Worm (Caenorhabditis elegans): Measurements from ENCODE around the gene srd-46.

srd-46 gene

DNA sequence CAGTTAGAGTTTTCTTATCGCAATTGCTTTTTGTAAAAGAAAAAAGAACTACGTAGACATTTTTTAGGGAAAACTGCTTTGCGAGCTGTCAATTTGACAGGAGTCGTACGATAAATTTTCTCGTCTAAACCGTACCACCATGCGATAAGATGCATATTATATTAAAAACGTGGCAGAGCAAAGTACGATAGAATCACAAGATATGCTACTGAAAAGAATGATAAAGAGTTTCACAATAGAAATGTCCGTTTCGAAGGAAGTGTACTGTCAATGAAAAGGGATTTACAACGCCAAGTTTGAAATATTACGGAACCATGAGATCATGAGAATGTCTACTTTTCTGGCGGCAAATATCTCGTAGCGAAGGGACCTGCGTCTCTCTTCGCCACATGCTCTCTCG lies 32.9 kb downstream of the srd-46 start, which contains the start of gene F19H6.5:
TSS of gene F19H6.5 (minus strand) at position 101 of the 400 bp plus-strand sequence.
- TF ChIP-seq tlp-1 (tag; optimal IDR thresholded peaks at IDR 0.05) (no peak), nhr-84 (tag; optimal IDR thresholded peaks at IDR 0.05) (no peak), zag-1 (tag; optimal IDR thresholded peaks at IDR 0.05) (no peak), fos-1 (tag; optimal IDR thresholded peaks at IDR 0.05) (no peak), zip-4 (GFP tag; optimal IDR thresholded peaks at IDR 0.05) (no peak), lsy-2 (tag; optimal IDR thresholded peaks at IDR 0.05) (no peak), unc-62 (GFP tag; optimal IDR thresholded peaks at IDR 0.05) (no peak), efl-3 (GFP tag; optimal IDR thresholded peaks at IDR 0.05) (no peak)

DNA sequence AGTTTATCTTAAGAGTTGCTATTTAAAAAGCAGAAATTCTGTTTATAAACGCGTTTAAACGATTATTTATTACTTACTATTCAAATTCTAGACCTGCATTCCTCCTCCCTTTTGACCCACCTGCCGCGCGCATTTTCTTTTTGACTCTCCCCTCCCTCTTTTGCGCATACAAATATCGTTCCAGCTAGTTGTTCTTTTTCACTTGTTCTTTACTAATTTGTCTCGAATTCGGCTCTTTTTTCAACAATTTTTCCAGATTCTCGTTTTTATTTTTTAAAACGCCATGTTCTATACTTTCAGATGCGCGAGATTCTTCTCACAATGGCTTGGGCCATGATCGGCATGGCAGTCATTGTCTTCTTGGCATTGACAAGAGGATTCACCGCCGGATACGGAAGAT lies 33.5 kb downstream of the srd-46 start, which contains the start of gene F19H6.4:
TSS of gene F19H6.4 (plus strand) at position 301 of the 400 bp plus-strand sequence.
- TF ChIP-seq hlh-4 (tag; optimal IDR thresholded peaks at IDR 0.05) (no peak), ces-1 (GFP tag; optimal IDR thresholded peaks at IDR 0.05) (no peak), sptf-1 (tag; optimal IDR thresholded peaks at IDR 0.05) (no peak), C16A3.4 (tag; optimal IDR thresholded peaks at IDR 0.05) (no peak), dpl-1 (GFP tag; optimal IDR thresholded peaks at IDR 0.05) (no peak), alr-1 (tag; optimal IDR thresholded peaks at IDR 0.05; ENCODE audit: borderline replicate concordance) (no peak), Y116A8C.19 (tag; optimal IDR thresholded peaks at IDR 0.05; ENCODE audit: borderline replicate concordance) (no peak), ceh-90 (tag; optimal IDR thresholded peaks at IDR 0.05) (no peak), nhr-11 (tag; optimal IDR thresholded peaks at IDR 0.05) (no peak), aha-1 (tag; optimal IDR thresholded peaks at IDR 0.05) (no peak), fkh-10 (GFP tag; optimal IDR thresholded peaks at IDR 0.05) (no peak), zip-4 (GFP tag; optimal IDR thresholded peaks at IDR 0.05) (no peak), mdl-1 (tag; optimal IDR thresholded peaks at IDR 0.05) (no peak), fkh-4 (tag; optimal IDR thresholded peaks at IDR 0.05; ENCODE audit: borderline replicate concordance) (no peak), lin-13 (GFP tag; optimal IDR thresholded peaks at IDR 0.05) (no peak), nhr-12 (tag; optimal IDR thresholded peaks at IDR 0.05) (no peak), grh-1 (GFP tag; IDR thresholded peaks at IDR 0.05) (no peak), lsy-2 (tag; optimal IDR thresholded peaks at IDR 0.05) (no peak)

DNA sequence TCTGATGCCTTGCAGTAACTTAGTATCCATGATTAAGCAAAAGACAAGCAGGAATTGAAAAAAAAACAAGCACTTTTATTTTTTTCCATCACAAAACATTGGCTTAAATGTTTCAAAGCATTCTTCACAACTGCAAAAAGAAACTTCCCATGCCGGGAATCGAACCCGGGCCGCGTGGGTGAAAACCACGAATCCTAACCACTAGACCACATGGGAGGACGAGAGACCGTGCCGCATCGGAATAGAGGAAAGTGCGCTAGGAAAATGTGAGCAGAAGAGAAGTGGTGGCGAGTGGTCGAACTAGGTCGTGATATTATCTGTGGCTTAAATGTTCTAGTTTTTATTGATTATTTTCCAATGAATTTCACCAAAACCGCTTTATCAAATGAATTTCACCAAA lies 35.6 kb downstream of the srd-46 start:
- TF ChIP-seq lin-14 (GFP tag; optimal IDR thresholded peaks at IDR 0.05) = peak; percentile 42
- TF ChIP-seq lin-35 (GFP tag; optimal IDR thresholded peaks at IDR 0.05) = peak in 1 of 2 experiments; percentile 55
- no peak for TF ChIP-seq C34B4.2 (tag; optimal IDR thresholded peaks at IDR 0.05)
- TF ChIP-seq skn-1 (tag; optimal IDR thresholded peaks at IDR 0.05) = peak; percentile 33
- TF ChIP-seq mab-9 (GFP tag; IDR thresholded peaks at IDR 0.05) = 0 out of 2 replicates have a peak, but pooled peaks have one; percentile 20
- peak; percentile 26 for TF ChIP-seq tbx-2 (tag; optimal IDR thresholded peaks at IDR 0.05)
- TF ChIP-seq nhr-71 (tag; optimal IDR thresholded peaks at IDR 0.05) = peak; percentile 47
- peak; percentile 11 for TF ChIP-seq lin-13 (GFP tag; optimal IDR thresholded peaks at IDR 0.05)
- TF ChIP-seq unc-130 (tag; optimal IDR thresholded peaks at IDR 0.05) = peak; percentile 29
- no peak for TF ChIP-seq hlh-4 (tag; optimal IDR thresholded peaks at IDR 0.05)
- TF ChIP-seq snu-23 (GFP tag; optimal IDR thresholded peaks at IDR 0.05) = peak; percentile 73
- TF ChIP-seq lin-39 (tag; optimal IDR thresholded peaks at IDR 0.05) = no peak
- TF ChIP-seq unc-98 (GFP tag; IDR thresholded peaks at IDR 0.05) = no peak
- TF ChIP-seq dsc-1 (tag; optimal IDR thresholded peaks at IDR 0.05) = peak; percentile 53
- TF ChIP-seq ceh-82 (tag; optimal IDR thresholded peaks at IDR 0.05) = peak; percentile 36 to 61 (median 61)
- peak; percentile 22 for TF ChIP-seq irx-1 (tag; optimal IDR thresholded peaks at IDR 0.05)
- TF ChIP-seq sox-4 (tag; optimal IDR thresholded peaks at IDR 0.05) = no peak
- TF ChIP-seq nhr-20 (tag; optimal IDR thresholded peaks at IDR 0.05) = peak; percentile 29
- peak; percentile 24 for TF ChIP-seq swsn-7 (tag; optimal IDR thresholded peaks at IDR 0.05)
- peak in 1 of 2 experiments; percentile 11 for TF ChIP-seq efl-1 (optimal IDR thresholded peaks at IDR 0.05)
- TF ChIP-seq efl-1 (GFP tag; optimal IDR thresholded peaks at IDR 0.05 in 1 of 2) = no peak
- peak; percentile 41 for TF ChIP-seq C16A3.4 (tag; optimal IDR thresholded peaks at IDR 0.05)
- TF ChIP-seq mep-1 (tag; optimal IDR thresholded peaks at IDR 0.05) = peak; percentile 57
- TF ChIP-seq nhr-85 (tag) = peak; percentile 43
- TF ChIP-seq nhr-12 (tag; optimal IDR thresholded peaks at IDR 0.05) = no peak
- TF ChIP-seq egl-27 (tag; optimal IDR thresholded peaks at IDR 0.05) = no peak
- TF ChIP-seq nhr-77 (tag; optimal IDR thresholded peaks at IDR 0.05) = peak; percentile 16
- TF ChIP-seq nhr-19 (GFP tag; conservative IDR thresholded peaks at IDR 0.05) = peak; percentile 56
- TF ChIP-seq mdl-1 (tag; optimal IDR thresholded peaks at IDR 0.05) = peak in 1 of 2 experiments; percentile 45
- peak; percentile 22; the same call in 1 of the 2 replicates for TF ChIP-seq ceh-88 (GFP tag; IDR thresholded peaks at IDR 0.05)
- peak; percentile 74 for TF ChIP-seq rnt-1 (tag; optimal IDR thresholded peaks at IDR 0.05)
